Fruit fly (Drosophila melanogaster) whole organism, embryonic: ENCODE measurements around the gene TTLL5.
A peak's percentile ranks its signal among the peaks of the same experiment; 100 is the strongest.
"Not testable (repeated sequence)": the region's sequence is repeated elsewhere in the genome, so short reads cannot be mapped to it uniquely, and the experiment has no call there.

Experiments
- Asciz ChIP-seq: fragments of 200-800 bp; sonication (Bioruptor generic); optimal IDR thresholded peaks from 2 replicates; lab custom pipeline; 2017; ENCODE audit warnings: missing biosample characterization, mild to moderate bottlenecking, missing genetic modification characterization, missing genetic modification reagents
- B-H1 ChIP-seq: fragments of 200-800 bp; sonication (Bioruptor generic); IDR thresholded peaks from 3 replicates; pipeline ENCODE4 v1.3.6; 2022; ENCODE audit warnings: missing biosample characterization, missing genetic modification characterization
- B-H2 ChIP-seq: fragments of 200-800 bp; sonication (Bioruptor generic); optimal IDR thresholded peaks from 2 replicates; lab custom pipeline; 2018; ENCODE audit warnings: missing biosample characterization, mild to moderate bottlenecking, missing genetic modification characterization
- CG10274 ChIP-seq: fragments of 200-800 bp; sonication (Bioruptor generic); optimal IDR thresholded peaks from 3 replicates; lab custom pipeline; 2017; ENCODE audit warnings: missing biosample characterization, mild to moderate bottlenecking, missing genetic modification characterization
- CG10654 ChIP-seq: fragments of 200-800 bp; sonication (Bioruptor generic); optimal IDR thresholded peaks from 2 replicates; lab custom pipeline; 2016; ENCODE audit warnings: missing biosample characterization, missing genetic modification characterization
- CG13287 ChIP-seq: fragments of 200-800 bp; sonication (Bioruptor generic); IDR thresholded peaks from 2 replicates; pipeline ENCODE4 v1.3.6; 2022; ENCODE audit warnings: missing biosample characterization, missing genetic modification characterization; ENCODE audit not compliant: partially characterized antibody
- CG14667 ChIP-seq: fragments of 200-800 bp; sonication (Bioruptor generic); IDR thresholded peaks from 2 replicates; pipeline ENCODE4 v1.3.6; 2022; ENCODE audit warnings: missing biosample characterization, missing genetic modification characterization
- CG15479 ChIP-seq: fragments of 200-800 bp; sonication (Bioruptor generic); optimal IDR thresholded peaks from 3 replicates; lab custom pipeline; 2019; ENCODE audit warnings: missing biosample characterization, mild to moderate bottlenecking, missing genetic modification characterization, moderate library complexity
- CG17328 ChIP-seq: fragments of 200-800 bp; sonication (Bioruptor generic); IDR thresholded peaks from 2 replicates; pipeline ENCODE4 v1.3.6; 2022; ENCODE audit warnings: missing biosample characterization, missing genetic modification characterization
- CG17912 ChIP-seq: fragments of 200-800 bp; sonication (Bioruptor generic); optimal IDR thresholded peaks from 2 replicates; lab custom pipeline; 2018; ENCODE audit warnings: missing biosample characterization, mild to moderate bottlenecking, missing genetic modification characterization
- CG2712 ChIP-seq: fragments of 200-800 bp; optimal IDR thresholded peaks from 3 replicates; lab custom pipeline; 2019; ENCODE audit warnings: missing biosample characterization, mild to moderate bottlenecking, missing genetic modification characterization, moderate library complexity
- CG32532 ChIP-seq: fragments of 200-800 bp; sonication (Bioruptor generic); IDR thresholded peaks from 2 replicates; pipeline ENCODE4 v1.3.6; 2022; ENCODE audit warnings: missing biosample characterization, missing genetic modification characterization
- CG33213 ChIP-seq: fragments of 200-800 bp; sonication (Bioruptor generic); optimal IDR thresholded peaks from 3 replicates; lab custom pipeline; 2016; ENCODE audit warnings: missing biosample characterization, missing genetic modification characterization
- CG42726 ChIP-seq: fragments of 200-800 bp; sonication (Bioruptor generic); IDR thresholded peaks from 2 replicates; pipeline ENCODE4 v1.3.6; 2022; ENCODE audit warnings: missing biosample characterization, missing genetic modification characterization; ENCODE audit not compliant: partially characterized antibody
- CG6791 ChIP-seq: fragments of 200-800 bp; sonication (Bioruptor generic); IDR thresholded peaks from 3 replicates; pipeline ENCODE4 v1.3.6; 2022; ENCODE audit warnings: missing biosample characterization, missing genetic modification characterization; ENCODE audit not compliant: partially characterized antibody
- CG7271 ChIP-seq: fragments of 200-800 bp; sonication (Bioruptor generic); optimal IDR thresholded peaks from 2 replicates; lab custom pipeline; 2018; ENCODE audit warnings: missing biosample characterization, mild to moderate bottlenecking, missing genetic modification characterization, moderate library complexity
- CG9437 ChIP-seq: fragments of 200-800 bp; sonication (Bioruptor generic); optimal IDR thresholded peaks from 2 replicates; lab custom pipeline; 2018; ENCODE audit warnings: missing biosample characterization, mild to moderate bottlenecking, missing genetic modification characterization
- E2f2 ChIP-seq: fragments of 200-800 bp; sonication (Bioruptor generic); IDR thresholded peaks from 2 replicates; pipeline ENCODE4 v1.3.6; 2022; ENCODE audit warnings: missing biosample characterization, missing genetic modification characterization
- Fer1 ChIP-seq: fragments of 200-800 bp; sonication (Bioruptor generic); optimal IDR thresholded peaks from 2 replicates; lab custom pipeline; 2017; ENCODE audit warnings: missing biosample characterization, mild to moderate bottlenecking, missing genetic modification characterization
- HLHmδ ChIP-seq: fragments of 200-800 bp; sonication (Bioruptor generic); optimal IDR thresholded peaks from 2 replicates; lab custom pipeline; 2018; ENCODE audit warnings: missing biosample characterization, mild to moderate bottlenecking, missing genetic modification characterization, moderate library complexity
- Hr3 ChIP-seq: fragments of 200-800 bp; sonication (Bioruptor generic); optimal IDR thresholded peaks from 3 replicates; lab custom pipeline; 2016; ENCODE audit warnings: missing biosample characterization, missing genetic modification characterization
- Hsf ChIP-seq: fragments of 200-800 bp; sonication (Bioruptor generic); optimal IDR thresholded peaks from 3 replicates; lab custom pipeline; 2016; ENCODE audit warnings: missing biosample characterization, missing genetic modification characterization
- Nf-YC ChIP-seq: fragments of 200-800 bp; optimal IDR thresholded peaks from 3 replicates; lab custom pipeline; 2019; ENCODE audit warnings: missing biosample characterization, mild to moderate bottlenecking, missing genetic modification characterization, moderate library complexity
- Ptx1 ChIP-seq: fragments of 200-800 bp; sonication (Bioruptor generic); IDR thresholded peaks from 2 replicates; pipeline ENCODE4 v1.3.6; 2022; ENCODE audit warnings: missing biosample characterization, missing genetic modification characterization
- Rfx ChIP-seq: fragments of 200-800 bp; sonication (Bioruptor generic); IDR thresholded peaks from 2 replicates; pipeline ENCODE4 v1.3.6; 2022; ENCODE audit warnings: missing biosample characterization, missing genetic modification characterization
- Sox100B ChIP-seq: fragments of 200-800 bp; sonication (Bioruptor generic); optimal IDR thresholded peaks from 3 replicates; lab custom pipeline; 2018; ENCODE audit warnings: missing biosample characterization, mild to moderate bottlenecking, missing genetic modification characterization
- Xbp1 ChIP-seq: fragments of 200-800 bp; sonication (Bioruptor generic); optimal IDR thresholded peaks from 3 replicates; lab custom pipeline; 2016; ENCODE audit warnings: missing biosample characterization, mild to moderate bottlenecking, missing genetic modification characterization
- YL-1 ChIP-seq: fragments of 200-800 bp; sonication (Bioruptor generic); optimal IDR thresholded peaks from 3 replicates; lab custom pipeline; 2017; ENCODE audit warnings: missing biosample characterization, mild to moderate bottlenecking, missing genetic modification characterization
- ci ChIP-seq: fragments of 200-800 bp; sonication (Bioruptor generic); IDR thresholded peaks from 3 replicates; pipeline ENCODE4 v1.3.6; 2022; ENCODE audit warnings: missing biosample characterization, missing genetic modification characterization
- croc ChIP-seq: fragments of 200-800 bp; sonication (Bioruptor generic); conservative IDR thresholded peaks from 3 replicates; pipeline ENCODE4 v1.3.6; 2022; ENCODE audit warnings: missing biosample characterization, missing genetic modification characterization
- danr ChIP-seq: fragments of 200-800 bp; sonication (Bioruptor generic); IDR thresholded peaks from 2 replicates; pipeline ENCODE4 v1.3.6; 2022; ENCODE audit warnings: missing biosample characterization, missing genetic modification characterization
- dm ChIP-seq: fragments of 200-800 bp; sonication (Bioruptor generic); optimal IDR thresholded peaks from 3 replicates; lab custom pipeline; 2016; ENCODE audit warnings: missing biosample characterization, missing genetic modification characterization
- dmrt11E ChIP-seq: fragments of 200-800 bp; sonication (Bioruptor generic); optimal IDR thresholded peaks from 3 replicates; lab custom pipeline; 2018; ENCODE audit warnings: missing biosample characterization, mild to moderate bottlenecking, missing genetic modification characterization, moderate library complexity
- fd3F ChIP-seq: fragments of 200-800 bp; sonication (Bioruptor generic); optimal IDR thresholded peaks from 2 replicates; lab custom pipeline; 2018; ENCODE audit warnings: missing biosample characterization, mild to moderate bottlenecking, missing genetic modification characterization, moderate library complexity
- gem ChIP-seq: fragments of 200-800 bp; sonication (Bioruptor generic); optimal IDR thresholded peaks from 2 replicates; lab custom pipeline; 2019; ENCODE audit warnings: missing biosample characterization, mild to moderate bottlenecking, missing genetic modification characterization, moderate library complexity
- gsb ChIP-seq: fragments of 200-800 bp; sonication (Bioruptor generic); IDR thresholded peaks from 2 replicates; pipeline ENCODE4 v1.3.6; 2022; ENCODE audit warnings: missing biosample characterization, missing genetic modification characterization
- hb ChIP-seq: fragments of 200-800 bp; sonication (Bioruptor generic); IDR thresholded peaks from 3 replicates; pipeline ENCODE4 v1.3.6; 2022; ENCODE audit warnings: missing biosample characterization, missing genetic modification characterization; ENCODE audit not compliant: partially characterized antibody
- knrl ChIP-seq: fragments of 200-800 bp; sonication (Bioruptor generic); IDR thresholded peaks from 3 replicates; pipeline ENCODE4 v1.3.6; 2022; ENCODE audit warnings: missing biosample characterization, missing genetic modification characterization; ENCODE audit not compliant: partially characterized antibody
- lola ChIP-seq, 3 experiments: fragments of >200 bp in 2 of 3; fragments of 200-800 bp in 1 of 3; sonication (Bioruptor generic) in 1 of 3; optimal IDR thresholded peaks; 2 replicates each; lab custom pipeline; 2017 to 2019; ENCODE audit warnings: missing biosample characterization in 3 of 3, missing genetic modification characterization in 3 of 3, mild to moderate bottlenecking in 1 of 3, moderate library complexity in 1 of 3
- lov ChIP-seq, 2 experiments: fragments of 200-800 bp in 1 of 2; fragments of >200 bp in 1 of 2; sonication (Bioruptor generic) in 1 of 2; IDR thresholded peaks in 1 of 2; optimal IDR thresholded peaks in 1 of 2; 2 replicates in 1 of 2; 3 replicates in 1 of 2; pipeline versions ENCODE4 v1.3.6 to Lab custom; 2017 to 2022; ENCODE audit warnings: missing biosample characterization in 1 of 2, missing genetic modification characterization in 1 of 2
- p53 ChIP-seq: fragments of 200-800 bp; sonication (Bioruptor generic); optimal IDR thresholded peaks from 2 replicates; lab custom pipeline; 2016; ENCODE audit warnings: missing biosample characterization, missing genetic modification characterization
- prd ChIP-seq, 3 experiments: fragments of >200 bp in 2 of 3; fragments of 200-800 bp in 1 of 3; sonication (Bioruptor generic) in 1 of 3; optimal IDR thresholded peaks in 2 of 3; IDR thresholded peaks in 1 of 3; 2 replicates in 2 of 3; 3 replicates in 1 of 3; pipeline versions ENCODE4 v1.3.6 to Lab custom; 2017 to 2022; ENCODE audit warnings: missing biosample characterization in 1 of 3, missing genetic modification characterization in 1 of 3
- ranshi ChIP-seq: fragments of 200-800 bp; sonication (Bioruptor generic); IDR thresholded peaks from 2 replicates; pipeline ENCODE4 v1.3.6; 2022; ENCODE audit warnings: missing biosample characterization, missing genetic modification characterization
- sens-2 ChIP-seq: fragments of 200-800 bp; sonication (Bioruptor generic); IDR thresholded peaks from 2 replicates; pipeline ENCODE4 v1.3.6; 2022; ENCODE audit warnings: missing biosample characterization, missing genetic modification characterization
- seq ChIP-seq: fragments of 200-800 bp; sonication (Bioruptor generic); IDR thresholded peaks from 2 replicates; pipeline ENCODE4 v1.3.6; 2022; ENCODE audit warnings: missing biosample characterization, missing genetic modification characterization
- unc-4 ChIP-seq: fragments of 200-800 bp; sonication (Bioruptor generic); IDR thresholded peaks from 2 replicates; pipeline ENCODE4 v1.3.6; 2022; ENCODE audit warnings: missing biosample characterization, missing genetic modification characterization; ENCODE audit not compliant: partially characterized antibody
- z ChIP-seq: fragments of 200-800 bp; sonication (Bioruptor generic); IDR thresholded peaks from 3 replicates; pipeline ENCODE4 v1.3.6; 2022; ENCODE audit warnings: missing biosample characterization, missing genetic modification characterization

The TTLL5 gene

DNA sequence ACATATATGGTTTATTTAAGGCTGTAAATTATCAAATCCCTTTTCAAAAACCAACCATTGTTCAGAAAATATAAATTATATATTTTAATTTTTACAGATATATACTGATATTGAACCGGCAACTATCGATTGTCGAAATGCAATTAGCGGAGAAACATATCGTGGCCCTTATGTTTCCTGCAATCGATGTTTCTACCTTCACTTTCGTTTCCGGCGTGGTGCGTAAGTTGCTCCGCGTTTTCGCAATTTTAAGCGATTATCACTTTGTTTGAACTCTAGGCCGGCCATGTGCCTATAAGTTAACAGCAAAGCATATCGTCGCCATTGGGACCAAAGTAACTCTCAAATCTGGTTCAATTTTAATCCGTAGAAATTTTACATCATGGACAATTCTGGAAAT, 542 bp upstream of the TTLL5 start, which contains the start of gene vig2 (continued):
- TF ChIP-seq unc-4 (GFP tag; lab: Robert Waterston, UW) (peak; percentile 75), CG17328 (peak; percentile 84), p53 (GFP tag; lab: Kevin White, UChicago) (peak; percentile 35), z (GFP tag; lab: Robert Waterston, UW) (0 out of 3 replicates have a peak, but pooled peaks have one; percentile 33), CG33213 (GFP tag; lab: Kevin White, UChicago) (peak; percentile 29), dmrt11E (peak; percentile 17), CG15479 (GFP tag; lab: Kevin White, UChicago) (peak; percentile 46), knrl (GFP tag; lab: Robert Waterston, UW) (peak; percentile 89), HLHmδ (peak; percentile 72), hb (peak; percentile 85), Nf-YC (tag; lab: Kevin White, UChicago) (peak; percentile 3), gem (tag; lab: Kevin White, UChicago) (peak; percentile 13), CG7271 (peak; percentile 75), B-H1 (GFP tag; lab: Robert Waterston, UW) (peak; percentile 39; the same call in 1 of the 3 replicates), Rfx (GFP tag; lab: Robert Waterston, UW) (peak; percentile 93), CG2712 (tag; lab: Kevin White, UChicago) (peak; percentile 15), sens-2 (GFP tag; lab: Robert Waterston, UW) (peak; percentile 79; the same call in 1 of the 2 replicates), danr (GFP tag; lab: Robert Waterston, UW) (0 out of 2 replicates have a peak, but pooled peaks have one; percentile 8), Xbp1 (GFP tag; lab: Kevin White, UChicago) (peak; percentile 35), Fer1 (GFP tag; lab: Kevin White, UChicago) (peak; percentile 13), ranshi (peak; percentile 66; the same call in 1 of the 2 replicates), Sox100B (GFP tag; lab: Kevin White, UChicago) (peak; percentile 39), CG10654 (GFP tag; lab: Kevin White, UChicago) (peak; percentile 28), CG13287 (GFP tag; lab: Robert Waterston, UW) (peak; percentile 72), CG17912 (GFP tag; lab: Kevin White, UChicago) (peak; percentile 40), lov (GFP tag; IDR thresholded peaks at IDR 0.05; lab: Robert Waterston, UW) (peak; percentile 90; the same call in 2 of the 3 replicates), ci (peak; percentile 95), CG14667 (GFP tag; lab: Robert Waterston, UW) (0 out of 2 replicates have a peak, but pooled peaks have one; percentile 23), E2f2 (GFP tag; lab: Robert Waterston, UW) (peak; percentile 27; the same call in 1 of the 2 replicates), CG32532 (GFP tag; lab: Robert Waterston, UW) (peak; percentile 90), CG9437 (GFP tag; lab: Kevin White, UChicago) (peak; percentile 68), gsb (GFP tag; lab: Robert Waterston, UW) (peak; percentile 49; the same call in 1 of the 2 replicates), fd3F (peak; percentile 57), Ptx1 (GFP tag; lab: Robert Waterston, UW) (peak; percentile 70), YL-1 (peak; percentile 36), seq (GFP tag; lab: Robert Waterston, UW) (0 out of 2 replicates have a peak, but pooled peaks have one; percentile 32), Hr3 (GFP tag; lab: Kevin White, UChicago) (peak; percentile 3), Hsf (GFP tag; lab: Kevin White, UChicago) (peak; percentile 12), CG10274 (GFP tag; lab: Kevin White, UChicago) (peak; percentile 47), B-H2 (peak; percentile 3), prd (GFP tag; IDR thresholded peaks at IDR 0.05; lab: Robert Waterston, UW) (0 out of 3 replicates have a peak, but pooled peaks have one; percentile 39), dm (GFP tag; lab: Kevin White, UChicago) (peak; percentile 48), croc (GFP tag; lab: Robert Waterston, UW) (0 out of 3 replicates have a peak, but pooled peaks have one; percentile 29), CG42726 (peak; percentile 92), CG6791 (GFP tag; lab: Robert Waterston, UW) (peak; percentile 97), Asciz (GFP tag; lab: Kevin White, UChicago) (peak; percentile 48), lola (GFP tag; optimal IDR thresholded peaks at IDR 0.05; lab: Kevin White, UChicago) (peak in 1 of 3 experiments; percentile 6)
- not testable (repeated sequence) for TF ChIP-seq lov, prd (optimal IDR thresholded peaks at IDR 0.05; lab: Kevin White, UChicago)
